Fruit fly (Drosophila melanogaster) whole organism, embryonic: ENCODE data around the gene Rnp4F.
A peak's percentile ranks its signal among the peaks of the same experiment; 100 is the strongest.

Source experiments
- Adf1 ChIP-seq: fragments of 200-800 bp; sonication (Bioruptor generic); IDR thresholded peaks from 2 replicates; pipeline ENCODE4 v1.3.6; 2022; ENCODE audit warnings: missing biosample characterization, missing genetic modification characterization
- BEAF-32 ChIP-seq: fragments of 200-800 bp; sonication (Bioruptor generic); optimal IDR thresholded peaks from 3 replicates; lab custom pipeline; 2017; ENCODE audit warnings: missing biosample characterization, missing genetic modification characterization, mild to moderate bottlenecking, moderate library complexity, missing genetic modification reagents
- CG10431 ChIP-seq: fragments of 200-800 bp; sonication (Bioruptor generic); optimal IDR thresholded peaks from 3 replicates; lab custom pipeline; 2018; ENCODE audit warnings: missing biosample characterization, mild to moderate bottlenecking, missing genetic modification characterization
- CG10462 ChIP-seq: fragments of 200-800 bp; sonication (Bioruptor generic); optimal IDR thresholded peaks from 2 replicates; lab custom pipeline; 2016; ENCODE audit warnings: missing biosample characterization, missing genetic modification characterization
- CG11398 ChIP-seq: fragments of 200-800 bp; sonication (Bioruptor generic); optimal IDR thresholded peaks from 2 replicates; lab custom pipeline; 2016; ENCODE audit warnings: missing biosample characterization, missing genetic modification characterization
- CG12155 ChIP-seq: fragments of 200-800 bp; sonication (Bioruptor generic); optimal IDR thresholded peaks from 3 replicates; lab custom pipeline; 2016; ENCODE audit warnings: missing biosample characterization, missing genetic modification characterization
- CG13123 ChIP-seq: fragments of 200-800 bp; sonication (Bioruptor generic); optimal IDR thresholded peaks from 2 replicates; lab custom pipeline; 2016; ENCODE audit warnings: missing biosample characterization, missing genetic modification characterization
- CG13287 ChIP-seq: fragments of 200-800 bp; sonication (Bioruptor generic); IDR thresholded peaks from 2 replicates; pipeline ENCODE4 v1.3.6; 2022; ENCODE audit warnings: missing biosample characterization, missing genetic modification characterization; ENCODE audit not compliant: partially characterized antibody
- CG14050 ChIP-seq: fragments of 200-800 bp; sonication (Bioruptor generic); IDR thresholded peaks from 3 replicates; pipeline ENCODE4 v1.3.6; 2022; ENCODE audit warnings: missing biosample characterization, missing genetic modification characterization
- CG16779 ChIP-seq: fragments of 200-800 bp; sonication (Bioruptor generic); IDR thresholded peaks from 2 replicates; pipeline ENCODE4 v1.3.6; 2022; ENCODE audit warnings: missing biosample characterization, missing genetic modification characterization
- CG17328 ChIP-seq: fragments of 200-800 bp; sonication (Bioruptor generic); IDR thresholded peaks from 2 replicates; pipeline ENCODE4 v1.3.6; 2022; ENCODE audit warnings: missing biosample characterization, missing genetic modification characterization
- CG32532 ChIP-seq: fragments of 200-800 bp; sonication (Bioruptor generic); IDR thresholded peaks from 2 replicates; pipeline ENCODE4 v1.3.6; 2022; ENCODE audit warnings: missing biosample characterization, missing genetic modification characterization
- CG32772 ChIP-seq: fragments of 200-800 bp; sonication (Bioruptor generic); IDR thresholded peaks from 2 replicates; pipeline ENCODE4 v1.3.6; 2022; ENCODE audit warnings: missing biosample characterization, missing genetic modification characterization
- CG3407 ChIP-seq: fragments of 200-800 bp; sonication (Bioruptor generic); optimal IDR thresholded peaks from 2 replicates; lab custom pipeline; 2018; ENCODE audit warnings: missing biosample characterization, mild to moderate bottlenecking, missing genetic modification characterization
- CG5953 ChIP-seq: fragments of 200-800 bp; sonication (Bioruptor generic); IDR thresholded peaks from 2 replicates; pipeline ENCODE4 v1.3.6; 2022; ENCODE audit warnings: missing biosample characterization, missing genetic modification characterization
- CG7357 ChIP-seq: fragments of 200-800 bp; sonication (Bioruptor generic); IDR thresholded peaks from 3 replicates; pipeline ENCODE4 v1.3.6; 2022; ENCODE audit warnings: missing biosample characterization, missing genetic modification characterization
- CG7786 ChIP-seq: fragments of 200-800 bp; sonication (Bioruptor generic); optimal IDR thresholded peaks from 2 replicates; lab custom pipeline; 2016; ENCODE audit warnings: missing biosample characterization, missing genetic modification characterization
- CG8089 ChIP-seq: fragments of 200-800 bp; sonication (Bioruptor generic); optimal IDR thresholded peaks from 3 replicates; lab custom pipeline; 2016; ENCODE audit warnings: missing biosample characterization, missing genetic modification characterization
- Chrac-16 ChIP-seq: fragments of 200-800 bp; sonication (Bioruptor generic); optimal IDR thresholded peaks from 3 replicates; lab custom pipeline; 2016; ENCODE audit warnings: missing biosample characterization, missing genetic modification characterization
- Dad ChIP-seq: fragments of 200-800 bp; sonication (Bioruptor generic); optimal IDR thresholded peaks from 3 replicates; lab custom pipeline; 2016; ENCODE audit warnings: missing biosample characterization, missing genetic modification characterization
- Ets97D ChIP-seq: fragments of 200-800 bp; sonication (Bioruptor generic); optimal IDR thresholded peaks from 3 replicates; lab custom pipeline; 2016; ENCODE audit warnings: missing biosample characterization, missing genetic modification characterization
- GATAe ChIP-seq: fragments of 200-800 bp; sonication (Bioruptor generic); conservative IDR thresholded peaks from 2 replicates; pipeline ENCODE4 v1.3.6; 2022; ENCODE audit warnings: missing biosample characterization, missing genetic modification characterization
- HLHmδ ChIP-seq: fragments of 200-800 bp; sonication (Bioruptor generic); optimal IDR thresholded peaks from 2 replicates; lab custom pipeline; 2018; ENCODE audit warnings: missing biosample characterization, mild to moderate bottlenecking, missing genetic modification characterization, moderate library complexity
- Hmr ChIP-seq: fragments of 200-800 bp; sonication (Bioruptor generic); optimal IDR thresholded peaks from 3 replicates; lab custom pipeline; 2017; ENCODE audit warnings: mild to moderate bottlenecking, missing biosample characterization, missing genetic modification reagents, missing genetic modification characterization
- Hr51 ChIP-seq, 2 experiments: fragments of 200-800 bp; sonication (Bioruptor generic); optimal IDR thresholded peaks; 2 replicates in 1 of 2; 3 replicates in 1 of 2; lab custom pipeline; 2016 to 2018; ENCODE audit warnings: missing biosample characterization in 2 of 2, missing genetic modification characterization in 2 of 2, mild to moderate bottlenecking in 1 of 2, moderate library complexity in 1 of 2
- Mrtf ChIP-seq: fragments of 200-800 bp; sonication (Bioruptor generic); IDR thresholded peaks from 3 replicates; pipeline ENCODE4 v1.3.6; 2022; ENCODE audit warnings: missing biosample characterization, missing genetic modification characterization
- Optix ChIP-seq: fragments of 200-800 bp; sonication (Bioruptor generic); IDR thresholded peaks from 3 replicates; pipeline ENCODE4 v1.3.6; 2022; ENCODE audit warnings: missing biosample characterization, missing genetic modification characterization
- Sin3A ChIP-seq: fragments of >200 bp; optimal IDR thresholded peaks from 2 replicates; lab custom pipeline; 2018
- Sry-δ ChIP-seq: fragments of 200-800 bp; sonication (Bioruptor generic); optimal IDR thresholded peaks from 2 replicates; lab custom pipeline; 2016; ENCODE audit warnings: missing biosample characterization, missing genetic modification characterization
- amos ChIP-seq: fragments of 200-800 bp; sonication (Bioruptor generic); IDR thresholded peaks from 2 replicates; pipeline ENCODE4 v1.3.6; 2022; ENCODE audit warnings: missing biosample characterization, missing genetic modification characterization; ENCODE audit not compliant: partially characterized antibody
- bcd ChIP-seq: fragments of 200-800 bp; sonication (Bioruptor generic); optimal IDR thresholded peaks from 2 replicates; lab custom pipeline; 2017; ENCODE audit warnings: missing biosample characterization, mild to moderate bottlenecking, missing genetic modification characterization
- caup ChIP-seq: fragments of 200-800 bp; sonication (Bioruptor generic); optimal IDR thresholded peaks from 3 replicates; lab custom pipeline; 2017; ENCODE audit warnings: missing biosample characterization, mild to moderate bottlenecking, missing genetic modification characterization, moderate library complexity; ENCODE audit not compliant: severe bottlenecking
- chif ChIP-seq, 2 experiments: fragments of 200-800 bp; sonication (Bioruptor generic); optimal IDR thresholded peaks; 3 replicates each; lab custom pipeline; 2016; ENCODE audit warnings: missing biosample characterization in 2 of 2, missing genetic modification characterization in 2 of 2
- corto ChIP-seq: fragments of 200-800 bp; sonication (Bioruptor generic); optimal IDR thresholded peaks from 2 replicates; lab custom pipeline; 2016; ENCODE audit warnings: missing biosample characterization, mild to moderate bottlenecking, missing genetic modification characterization, moderate library complexity
- dm ChIP-seq: fragments of 200-800 bp; sonication (Bioruptor generic); optimal IDR thresholded peaks from 3 replicates; lab custom pipeline; 2016; ENCODE audit warnings: missing biosample characterization, missing genetic modification characterization
- dmrt11E ChIP-seq: fragments of 200-800 bp; sonication (Bioruptor generic); optimal IDR thresholded peaks from 3 replicates; lab custom pipeline; 2018; ENCODE audit warnings: missing biosample characterization, mild to moderate bottlenecking, missing genetic modification characterization, moderate library complexity
- esg ChIP-seq: fragments of 200-800 bp; sonication (Bioruptor generic); conservative IDR thresholded peaks from 2 replicates; pipeline ENCODE4 v1.3.6; 2022; ENCODE audit warnings: missing biosample characterization, missing genetic modification characterization
- eyg ChIP-seq: fragments of 200-800 bp; sonication (Bioruptor generic); optimal IDR thresholded peaks from 3 replicates; lab custom pipeline; 2016; ENCODE audit warnings: missing biosample characterization, missing genetic modification characterization
- grn ChIP-seq: fragments of 200-800 bp; sonication (Bioruptor generic); optimal IDR thresholded peaks from 3 replicates; lab custom pipeline; 2017; ENCODE audit warnings: missing biosample characterization, missing genetic modification characterization
- nom ChIP-seq: fragments of 200-800 bp; sonication (Bioruptor generic); optimal IDR thresholded peaks from 2 replicates; lab custom pipeline; 2017; ENCODE audit warnings: missing biosample characterization, missing genetic modification characterization, mild to moderate bottlenecking, moderate library complexity, missing genetic modification reagents
- org-1 ChIP-seq: fragments of 200-800 bp; sonication (Bioruptor generic); optimal IDR thresholded peaks from 2 replicates; lab custom pipeline; 2017; ENCODE audit warnings: missing biosample characterization, missing genetic modification characterization
- sd ChIP-seq: fragments of 200-800 bp; sonication (Bioruptor generic); optimal IDR thresholded peaks from 3 replicates; lab custom pipeline; 2018; ENCODE audit warnings: missing biosample characterization, mild to moderate bottlenecking, missing genetic modification characterization, moderate library complexity
- slp2 ChIP-seq: fragments of 200-800 bp; sonication (Bioruptor generic); optimal IDR thresholded peaks from 2 replicates; lab custom pipeline; 2016; ENCODE audit warnings: missing biosample characterization, missing genetic modification characterization
- sna ChIP-seq: fragments of 200-800 bp; sonication (Bioruptor generic); IDR thresholded peaks from 2 replicates; pipeline ENCODE4 v1.3.6; 2022; ENCODE audit warnings: missing biosample characterization, missing genetic modification characterization; ENCODE audit not compliant: partially characterized antibody
- tgo ChIP-seq: fragments of 200-800 bp; sonication (Bioruptor generic); IDR thresholded peaks from 3 replicates; pipeline ENCODE4 v1.3.6; 2022; ENCODE audit warnings: missing biosample characterization, missing genetic modification characterization
- toy ChIP-seq: fragments of 200-800 bp; sonication (Bioruptor generic); IDR thresholded peaks from 2 replicates; pipeline ENCODE4 v1.3.6; 2022; ENCODE audit warnings: missing biosample characterization, missing genetic modification characterization
- twi ChIP-seq: fragments of 200-800 bp; optimal IDR thresholded peaks from 2 replicates; lab custom pipeline; 2019; ENCODE audit warnings: missing biosample characterization, mild to moderate bottlenecking, missing genetic modification characterization, moderate library complexity
- wdn ChIP-seq: fragments of 200-800 bp; sonication (Bioruptor generic); IDR thresholded peaks from 2 replicates; pipeline ENCODE4 v1.3.6; 2022; ENCODE audit warnings: missing biosample characterization, missing genetic modification characterization
- wek ChIP-seq: fragments of 200-800 bp; sonication (Bioruptor generic); optimal IDR thresholded peaks from 3 replicates; lab custom pipeline; 2018; ENCODE audit warnings: missing biosample characterization, mild to moderate bottlenecking, missing genetic modification characterization, moderate library complexity
- zfh2 ChIP-seq: fragments of 200-800 bp; sonication (Bioruptor generic); optimal IDR thresholded peaks from 2 replicates; lab custom pipeline; 2016; ENCODE audit warnings: missing biosample characterization, missing genetic modification characterization

Rnp4F gene

dm6 chrX:5329266-5329898 lies 6.9 kb upstream of the Rnp4F start, which contains the start of the genes CG3309 and XRCC1 (continued):
- TF ChIP-seq CG10462 (GFP tag; lab: Kevin White, UChicago) (peak; percentile 24), grn (GFP tag; lab: Kevin White, UChicago) (no peak), CG14050 (GFP tag; lab: Robert Waterston, UW) (peak; percentile 13; the same call in 1 of the 3 replicates), toy (no peak), CG7357 (GFP tag; lab: Robert Waterston, UW) (peak; percentile 33; the same call in 1 of the 3 replicates), Ets97D (no peak), twi (tag; lab: Kevin White, UChicago) (no peak), Sin3A (lab: Kevin White, UChicago) (no peak), corto (GFP tag; lab: Kevin White, UChicago) (no peak), CG3407 (peak; percentile 7), bcd (peak; percentile 47), esg (GFP tag; lab: Robert Waterston, UW) (peak; percentile 44; the same call in 1 of the 2 replicates), Chrac-16 (GFP tag; lab: Kevin White, UChicago) (peak; percentile 13), eyg (GFP tag; lab: Kevin White, UChicago) (no peak), slp2 (GFP tag; lab: Kevin White, UChicago) (no peak), chif (GFP tag; optimal IDR thresholded peaks at IDR 0.05; lab: Kevin White, UChicago) (peak in 1 of 2 experiments; percentile 15), wek (no peak), CG8089 (GFP tag; lab: Kevin White, UChicago) (no peak), CG13123 (GFP tag; lab: Kevin White, UChicago) (no peak), CG12155 (GFP tag; lab: Kevin White, UChicago) (no peak), CG13287 (peak; percentile 86), Mrtf (GFP tag; lab: Robert Waterston, UW) (no peak), Adf1 (peak; percentile 38; the same call in 1 of the 2 replicates), nom (GFP tag; lab: Kevin White, UChicago) (no peak), sd (no peak), CG10431 (GFP tag; lab: Kevin White, UChicago) (no peak), CG11398 (GFP tag; lab: Kevin White, UChicago) (no peak), CG16779 (GFP tag; lab: Robert Waterston, UW) (no peak), Dad (no peak), dmrt11E (tag; lab: Kevin White, UChicago) (peak; percentile 58), sna (GFP tag; lab: Robert Waterston, UW) (peak; percentile 87), CG32532 (GFP tag; lab: Robert Waterston, UW) (peak; percentile 34), Optix (GFP tag; lab: Robert Waterston, UW) (no peak; the same call in 2 of the 3 replicates), CG7786 (GFP tag; lab: Kevin White, UChicago) (no peak), BEAF-32 (peak; percentile 83), dm (GFP tag; lab: Kevin White, UChicago) (no peak), CG32772 (GFP tag; lab: Robert Waterston, UW) (0 out of 2 replicates have a peak, but pooled peaks have one; percentile 28), tgo (GFP tag; lab: Robert Waterston, UW) (peak; percentile 58), caup (GFP tag; lab: Kevin White, UChicago) (peak; percentile 28), Hr51 (GFP tag; optimal IDR thresholded peaks at IDR 0.05; lab: Kevin White, UChicago) (peak in 1 of 2 experiments; percentile 29), Hmr (GFP tag; lab: Kevin White, UChicago) (peak; percentile 53), amos (GFP tag; lab: Robert Waterston, UW) (peak; percentile 86), CG5953 (GFP tag; lab: Robert Waterston, UW) (no peak), org-1 (GFP tag; lab: Kevin White, UChicago) (no peak), HLHmδ (no peak), CG17328 (peak; percentile 50; the same call in 1 of the 2 replicates), zfh2 (GFP tag; lab: Kevin White, UChicago) (no peak), wdn (GFP tag; lab: Robert Waterston, UW) (no peak), Sry-δ (GFP tag; lab: Kevin White, UChicago) (peak; percentile 68), GATAe (GFP tag; lab: Robert Waterston, UW) (no peak)
